Fruit fly (Drosophila melanogaster) whole organism, embryonic: ENCODE results near the gene Patr-1.

Source experiments
- Bgb ChIP-seq: fragments of 200-800 bp; sonication (Bioruptor generic); IDR thresholded peaks from 2 replicates; pipeline ENCODE4 v1.3.6; 2022; ENCODE audit warnings: missing biosample characterization, missing genetic modification characterization; ENCODE audit not compliant: partially characterized antibody
- CG10543 ChIP-seq: fragments of 200-800 bp; sonication (Bioruptor generic); optimal IDR thresholded peaks from 3 replicates; lab custom pipeline; 2017; ENCODE audit warnings: missing biosample characterization, mild to moderate bottlenecking, missing genetic modification characterization, moderate library complexity
- CG12769 ChIP-seq: fragments of 200-800 bp; sonication (Bioruptor generic); optimal IDR thresholded peaks from 2 replicates; lab custom pipeline; 2019; ENCODE audit warnings: missing biosample characterization, mild to moderate bottlenecking, missing genetic modification characterization, moderate library complexity
- CG13296 ChIP-seq: fragments of 200-800 bp; sonication (Bioruptor generic); optimal IDR thresholded peaks from 3 replicates; lab custom pipeline; 2018; ENCODE audit warnings: missing biosample characterization, mild to moderate bottlenecking, missing genetic modification characterization
- CG13424 ChIP-seq: fragments of 200-800 bp; sonication (Bioruptor generic); optimal IDR thresholded peaks from 2 replicates; lab custom pipeline; 2019; ENCODE audit warnings: missing biosample characterization, mild to moderate bottlenecking, missing genetic modification characterization, moderate library complexity
- CG13894 ChIP-seq: fragments of 200-800 bp; sonication (Bioruptor generic); optimal IDR thresholded peaks from 3 replicates; lab custom pipeline; 2018; ENCODE audit warnings: missing biosample characterization, mild to moderate bottlenecking, missing genetic modification characterization, moderate library complexity
- CG15011 ChIP-seq: fragments of 200-800 bp; sonication (Bioruptor generic); optimal IDR thresholded peaks from 3 replicates; lab custom pipeline; 2018; ENCODE audit warnings: missing biosample characterization, mild to moderate bottlenecking, missing genetic modification characterization
- CG6175 ChIP-seq: fragments of 200-800 bp; sonication (Bioruptor generic); IDR thresholded peaks from 3 replicates; pipeline ENCODE4 v1.3.6; 2022; ENCODE audit warnings: missing biosample characterization, missing genetic modification characterization
- CG8290 ChIP-seq, 3 experiments: fragments of 200-800 bp; sonication (Bioruptor generic); optimal IDR thresholded peaks; 2 replicates each; lab custom pipeline; 2016 to 2019; ENCODE audit warnings: missing biosample characterization in 3 of 3, missing genetic modification characterization in 3 of 3, mild to moderate bottlenecking in 2 of 3, moderate library complexity in 1 of 3
- CG9437 ChIP-seq: fragments of 200-800 bp; sonication (Bioruptor generic); optimal IDR thresholded peaks from 2 replicates; lab custom pipeline; 2018; ENCODE audit warnings: missing biosample characterization, mild to moderate bottlenecking, missing genetic modification characterization
- Dp ChIP-seq: fragments of 200-800 bp; sonication (Bioruptor generic); optimal IDR thresholded peaks from 2 replicates; lab custom pipeline; 2018; ENCODE audit warnings: missing biosample characterization, mild to moderate bottlenecking, missing genetic modification characterization, moderate library complexity
- E2f2 ChIP-seq: fragments of 200-800 bp; sonication (Bioruptor generic); IDR thresholded peaks from 2 replicates; pipeline ENCODE4 v1.3.6; 2022; ENCODE audit warnings: missing biosample characterization, missing genetic modification characterization
- HLHmδ ChIP-seq: fragments of 200-800 bp; sonication (Bioruptor generic); optimal IDR thresholded peaks from 2 replicates; lab custom pipeline; 2018; ENCODE audit warnings: missing biosample characterization, mild to moderate bottlenecking, missing genetic modification characterization, moderate library complexity
- MESR4 ChIP-seq: fragments of 200-800 bp; sonication (Bioruptor generic); optimal IDR thresholded peaks from 2 replicates; lab custom pipeline; 2018; ENCODE audit warnings: missing biosample characterization, mild to moderate bottlenecking, missing genetic modification characterization, moderate library complexity
- MTF-1 ChIP-seq: fragments of 200-800 bp; sonication (Bioruptor generic); optimal IDR thresholded peaks from 2 replicates; lab custom pipeline; 2018; ENCODE audit warnings: missing biosample characterization, mild to moderate bottlenecking, missing genetic modification characterization, borderline replicate concordance
- Max ChIP-seq: fragments of 200-800 bp; sonication (Bioruptor generic); optimal IDR thresholded peaks from 2 replicates; lab custom pipeline; 2016; ENCODE audit warnings: missing biosample characterization, mild to moderate bottlenecking, missing genetic modification characterization
- Med ChIP-seq: fragments of 200-800 bp; sonication (Bioruptor generic); peaks from one replicate; lab custom pipeline; 2016; ENCODE audit warnings: missing biosample characterization, missing genetic modification characterization, mild to moderate bottlenecking, inconsistent platforms, moderate library complexity
- NC2β ChIP-seq: fragments of 200-800 bp; sonication (Bioruptor generic); optimal IDR thresholded peaks from 2 replicates; lab custom pipeline; 2016; ENCODE audit warnings: missing biosample characterization, missing genetic modification characterization
- Nf-YB ChIP-seq: fragments of 200-800 bp; sonication (Bioruptor generic); optimal IDR thresholded peaks from 3 replicates; lab custom pipeline; 2019; ENCODE audit warnings: missing biosample characterization, mild to moderate bottlenecking, missing genetic modification characterization, moderate library complexity
- Nf-YC ChIP-seq: fragments of 200-800 bp; optimal IDR thresholded peaks from 3 replicates; lab custom pipeline; 2019; ENCODE audit warnings: missing biosample characterization, mild to moderate bottlenecking, missing genetic modification characterization, moderate library complexity
- NfI ChIP-seq: fragments of 200-800 bp; sonication (Bioruptor generic); optimal IDR thresholded peaks from 3 replicates; lab custom pipeline; 2018; ENCODE audit warnings: missing biosample characterization, mild to moderate bottlenecking, missing genetic modification characterization, moderate library complexity
- Pdp1 ChIP-seq, 2 experiments: fragments of 200-800 bp; sonication (Bioruptor generic); optimal IDR thresholded peaks; 3 replicates each; lab custom pipeline; 2016; ENCODE audit warnings: missing biosample characterization in 2 of 2, missing genetic modification characterization in 2 of 2, mild to moderate bottlenecking in 1 of 2, moderate library complexity in 1 of 2
- Scr ChIP-seq: fragments of 200-800 bp; sonication (Bioruptor generic); IDR thresholded peaks from 2 replicates; pipeline ENCODE4 v1.3.6; 2022; ENCODE audit warnings: missing biosample characterization, missing genetic modification characterization; ENCODE audit not compliant: partially characterized antibody
- Sox100B ChIP-seq: fragments of 200-800 bp; sonication (Bioruptor generic); optimal IDR thresholded peaks from 3 replicates; lab custom pipeline; 2018; ENCODE audit warnings: missing biosample characterization, mild to moderate bottlenecking, missing genetic modification characterization
- Ssrp ChIP-seq: fragments of 200-800 bp; sonication (Bioruptor generic); optimal IDR thresholded peaks from 2 replicates; lab custom pipeline; 2018; ENCODE audit warnings: missing biosample characterization, mild to moderate bottlenecking, missing genetic modification characterization, moderate library complexity
- br ChIP-seq: fragments of >200 bp; optimal IDR thresholded peaks from 2 replicates; lab custom pipeline; 2017
- cg ChIP-seq: fragments of 200-800 bp; sonication (Bioruptor generic); optimal IDR thresholded peaks from 3 replicates; lab custom pipeline; 2019; ENCODE audit warnings: missing biosample characterization, mild to moderate bottlenecking, missing genetic modification characterization, moderate library complexity
- chinmo ChIP-seq: fragments of 200-800 bp; sonication (Bioruptor generic); IDR thresholded peaks from 4 replicates; pipeline ENCODE4 v1.3.6; 2022; ENCODE audit warnings: missing biosample characterization, missing genetic modification characterization; ENCODE audit not compliant: partially characterized antibody
- gro ChIP-seq: fragments of 200-800 bp; sonication (Bioruptor generic); optimal IDR thresholded peaks from 2 replicates; lab custom pipeline; 2016; ENCODE audit warnings: missing biosample characterization, missing genetic modification characterization
- hb ChIP-seq: fragments of 200-800 bp; sonication (Bioruptor generic); IDR thresholded peaks from 3 replicates; pipeline ENCODE4 v1.3.6; 2022; ENCODE audit warnings: missing biosample characterization, missing genetic modification characterization; ENCODE audit not compliant: partially characterized antibody
- hbn ChIP-seq: fragments of 200-800 bp; sonication (Bioruptor generic); IDR thresholded peaks from 2 replicates; pipeline ENCODE4 v1.3.6; 2022; ENCODE audit warnings: missing biosample characterization, missing genetic modification characterization; ENCODE audit not compliant: partially characterized antibody
- jing ChIP-seq: fragments of 200-800 bp; sonication (Bioruptor generic); optimal IDR thresholded peaks from 2 replicates; lab custom pipeline; 2018; ENCODE audit warnings: missing biosample characterization, mild to moderate bottlenecking, missing genetic modification characterization
- lab ChIP-seq: fragments of 200-800 bp; sonication (Bioruptor generic); optimal IDR thresholded peaks from 3 replicates; lab custom pipeline; 2017; ENCODE audit warnings: missing biosample characterization, missing genetic modification characterization, mild to moderate bottlenecking, moderate library complexity, missing genetic modification reagents
- mam ChIP-seq: fragments of 200-800 bp; sonication (Bioruptor generic); optimal IDR thresholded peaks from 3 replicates; lab custom pipeline; 2016; ENCODE audit warnings: missing biosample characterization, missing genetic modification characterization
- mirr ChIP-seq: fragments of 200-800 bp; sonication (Bioruptor generic); optimal IDR thresholded peaks from 3 replicates; lab custom pipeline; 2018; ENCODE audit warnings: missing biosample characterization, mild to moderate bottlenecking, missing genetic modification characterization
- pfk ChIP-seq: fragments of 200-800 bp; sonication (Bioruptor generic); optimal IDR thresholded peaks from 2 replicates; lab custom pipeline; 2018; ENCODE audit warnings: missing biosample characterization, mild to moderate bottlenecking, missing genetic modification characterization, moderate library complexity
- sd ChIP-seq: fragments of 200-800 bp; sonication (Bioruptor generic); optimal IDR thresholded peaks from 3 replicates; lab custom pipeline; 2018; ENCODE audit warnings: missing biosample characterization, mild to moderate bottlenecking, missing genetic modification characterization, moderate library complexity
- sug ChIP-seq: fragments of 200-800 bp; optimal IDR thresholded peaks from 2 replicates; lab custom pipeline; 2019; ENCODE audit warnings: missing biosample characterization, mild to moderate bottlenecking, missing genetic modification characterization, moderate library complexity
- tll ChIP-seq, 2 experiments: fragments of 200-800 bp in 1 of 2; fragments of >200 bp in 1 of 2; sonication (Bioruptor generic) in 1 of 2; optimal IDR thresholded peaks; 2 replicates each; lab custom pipeline; 2017 to 2019; ENCODE audit warnings: missing biosample characterization in 2 of 2, missing genetic modification characterization in 2 of 2, mild to moderate bottlenecking in 1 of 2, moderate library complexity in 1 of 2
- trh ChIP-seq: fragments of 200-800 bp; sonication (Bioruptor generic); optimal IDR thresholded peaks from 2 replicates; lab custom pipeline; 2016; ENCODE audit warnings: missing biosample characterization, missing genetic modification characterization
- unc-4 ChIP-seq: fragments of 200-800 bp; sonication (Bioruptor generic); IDR thresholded peaks from 2 replicates; pipeline ENCODE4 v1.3.6; 2022; ENCODE audit warnings: missing biosample characterization, missing genetic modification characterization; ENCODE audit not compliant: partially characterized antibody
- vvl ChIP-seq: fragments of 200-800 bp; sonication (Bioruptor generic); IDR thresholded peaks from 2 replicates; pipeline ENCODE4 v1.3.6; 2022; ENCODE audit warnings: missing biosample characterization, missing genetic modification characterization

The Patr-1 gene

DNA sequence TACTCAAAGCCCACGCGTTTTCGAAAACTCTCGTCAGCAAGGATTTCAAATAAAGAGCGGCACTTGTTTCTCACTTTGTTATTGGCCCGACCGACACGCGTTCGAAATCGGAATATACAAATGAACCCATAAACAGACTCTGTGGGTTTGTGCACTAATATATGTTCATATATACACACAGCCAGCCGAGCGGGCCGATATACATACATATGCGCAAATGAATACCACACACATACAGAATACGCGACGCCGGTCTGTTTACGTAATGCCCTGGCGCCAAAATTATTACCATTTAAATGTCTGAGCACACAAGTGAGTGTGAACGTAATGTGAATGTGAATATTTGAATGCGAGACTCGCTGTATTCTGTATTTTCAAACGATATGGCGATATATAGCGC, 24.4 kb downstream of the Patr-1 start:
- TF ChIP-seq CG9437 (GFP tag; lab: Kevin White, UChicago): peak; percentile 83
- TF ChIP-seq pfk (GFP tag; lab: Kevin White, UChicago): no peak
- peak; percentile 51 for TF ChIP-seq gro
- peak; percentile 58; the same call in 1 of the 2 replicates for TF ChIP-seq vvl
- no peak for TF ChIP-seq Sox100B (GFP tag; lab: Kevin White, UChicago)
- TF ChIP-seq Scr: peak; percentile 14; the same call in 1 of the 2 replicates
- TF ChIP-seq MESR4 (GFP tag; lab: Kevin White, UChicago): no peak
- peak; percentile 8 for TF ChIP-seq CG13296 (GFP tag; lab: Kevin White, UChicago)
- TF ChIP-seq unc-4 (GFP tag; lab: Robert Waterston, UW): 0 out of 2 replicates have a peak, but pooled peaks have one; percentile 17
- TF ChIP-seq NfI (GFP tag; lab: Kevin White, UChicago): no peak
- TF ChIP-seq sd: peak; percentile 79
- TF ChIP-seq E2f2: peak; percentile 69
- TF ChIP-seq cg (GFP tag; lab: Kevin White, UChicago): peak; percentile 73
- TF ChIP-seq Bgb (GFP tag; lab: Robert Waterston, UW): 0 out of 2 replicates have a peak, but pooled peaks have one; percentile 20
- TF ChIP-seq sug (tag; lab: Kevin White, UChicago): peak; percentile 8
- TF ChIP-seq CG13424 (tag; lab: Kevin White, UChicago): no peak
- no peak for TF ChIP-seq Ssrp (tag; lab: Kevin White, UChicago)
- TF ChIP-seq mirr (GFP tag; lab: Kevin White, UChicago): peak; percentile 44
- no peak for TF ChIP-seq trh (GFP tag; lab: Kevin White, UChicago)
- TF ChIP-seq NC2β (GFP tag; lab: Kevin White, UChicago): no peak
- TF ChIP-seq CG15011 (GFP tag; lab: Kevin White, UChicago): no peak
- TF ChIP-seq Pdp1 (GFP tag; optimal IDR thresholded peaks at IDR 0.05; lab: Kevin White, UChicago): peak in 1 of 2 experiments; percentile 98
- TF ChIP-seq CG13894 (tag; lab: Kevin White, UChicago): peak; percentile 69
- TF ChIP-seq tll (GFP tag; optimal IDR thresholded peaks at IDR 0.05; lab: Kevin White, UChicago): no peak
- TF ChIP-seq CG8290 (GFP tag; optimal IDR thresholded peaks at IDR 0.05; lab: Kevin White, UChicago): no peak
- TF ChIP-seq CG8290 (tag; optimal IDR thresholded peaks at IDR 0.05; lab: Kevin White, UChicago): peak in 1 of 2 experiments; percentile 40
- TF ChIP-seq CG10543 (GFP tag; lab: Kevin White, UChicago): peak; percentile 45
- TF ChIP-seq MTF-1: no peak
- no peak for TF ChIP-seq hbn
- TF ChIP-seq CG12769: peak; percentile 54
- TF ChIP-seq lab (GFP tag; lab: Kevin White, UChicago): peak; percentile 5
- peak; percentile 86; the same call in 3 of the 4 replicates for TF ChIP-seq chinmo (GFP tag; lab: Robert Waterston, UW)
- no peak for TF ChIP-seq hb (GFP tag; lab: Robert Waterston, UW)
- peak; percentile 40 for TF ChIP-seq Nf-YC (tag; lab: Kevin White, UChicago)
- peak; percentile 43 for TF ChIP-seq Dp (GFP tag; lab: Kevin White, UChicago)
- no peak for TF ChIP-seq HLHmδ (GFP tag; lab: Kevin White, UChicago)
- no peak for TF ChIP-seq Nf-YB (GFP tag; lab: Kevin White, UChicago)
- TF ChIP-seq br: no peak
- TF ChIP-seq Max (GFP tag; lab: Kevin White, UChicago): no peak
- TF ChIP-seq mam (GFP tag; lab: Kevin White, UChicago): no peak
- no peak for TF ChIP-seq jing (GFP tag; lab: Kevin White, UChicago)
- TF ChIP-seq Med (GFP tag; lab: Kevin White, UChicago): peak; percentile 83
- TF ChIP-seq CG6175 (GFP tag; lab: Robert Waterston, UW): no peak
